Worm (Caenorhabditis elegans) whole organism, L3 larva: ENCODE results near the gene acp-4.

Experiments used
- ceh-82 ChIP-seq: fragments of 150-350 bp; optimal IDR thresholded peaks from 2 replicates; lab custom pipeline; 2014; ENCODE audit warnings: missing biosample characterization, missing genetic modification characterization
- fkh-2 ChIP-seq: fragments of 150-350 bp; optimal IDR thresholded peaks from 2 replicates; lab custom pipeline; 2014; ENCODE audit warnings: missing biosample characterization, missing genetic modification reagents, missing genetic modification characterization
- nhr-23 ChIP-seq: fragments of 150-350 bp; optimal IDR thresholded peaks from 2 replicates; lab custom pipeline; 2014; ENCODE audit warnings: missing biosample characterization, missing genetic modification reagents, missing genetic modification characterization
- nhr-77 ChIP-seq: fragments of 150-350 bp; optimal IDR thresholded peaks from 2 replicates; lab custom pipeline; 2014; ENCODE audit warnings: missing biosample characterization, missing genetic modification characterization

- TF ChIP-seq fkh-2 (tag; lab: Kevin White, UChicago) (no peak), nhr-23 (no peak), ceh-82 (tag; lab: Kevin White, UChicago) (no peak), nhr-77 (tag; lab: Kevin White, UChicago) (no peak)
Measured at ce11 chrII:8481033-8481708, 46.3 kb upstream of the acp-4 start.
